Worm (Caenorhabditis elegans): ENCODE data around the gene fzy-1.

The fzy-1 gene

ce11 chrII:5543476-5544144 is 43.0 kb downstream of the fzy-1 start (continued):
- TF ChIP-seq unc-130 (GFP tag; optimal IDR thresholded peaks at IDR 0.05): peak; percentile 72
- TF ChIP-seq somi-1 (GFP tag; optimal IDR thresholded peaks at IDR 0.05): peak; percentile 94
- peak; percentile 93 for TF ChIP-seq lin-54 (GFP tag; optimal IDR thresholded peaks at IDR 0.05)
- TF ChIP-seq F22D6.2 (tag; optimal IDR thresholded peaks at IDR 0.05): peak; percentile 84
- peak; percentile 92 for TF ChIP-seq rcor-1 (GFP tag; IDR thresholded peaks at IDR 0.05)
- TF ChIP-seq lin-40 (tag; optimal IDR thresholded peaks at IDR 0.05): peak; percentile 99
- TF ChIP-seq pha-4 (tag; optimal IDR thresholded peaks at IDR 0.05): peak; percentile 95
- TF ChIP-seq Y53F4B.3 (GFP tag; IDR thresholded peaks at IDR 0.05): no peak
- peak; percentile 85 for TF ChIP-seq him-1 (tag; optimal IDR thresholded peaks at IDR 0.05)
- peak; percentile 59 for TF ChIP-seq F49E8.2 (tag; optimal IDR thresholded peaks at IDR 0.05; ENCODE audit: insufficient read depth)
- TF ChIP-seq hsf-1 (GFP tag; IDR thresholded peaks at IDR 0.05): peak; percentile 67
- peak; percentile 83 for TF ChIP-seq tbp1 (GFP tag; optimal IDR thresholded peaks at IDR 0.05)
- peak; percentile 69 for TF ChIP-seq nhr-90 (tag; optimal IDR thresholded peaks at IDR 0.05)
- peak; percentile 81 for TF ChIP-seq attf-3 (GFP tag; conservative IDR thresholded peaks at IDR 0.05)
- TF ChIP-seq madf-10 (tag; optimal IDR thresholded peaks at IDR 0.05): peak; percentile 94
- TF ChIP-seq aptf-3 (GFP tag; IDR thresholded peaks at IDR 0.05): peak; percentile 83; the same call in 1 of the 2 replicates
- 0 out of 2 replicates have a peak, but pooled peaks have one; percentile 44 for TF ChIP-seq ztf-6 (GFP tag; IDR thresholded peaks at IDR 0.05)
- TF ChIP-seq ceh-91 (GFP tag; IDR thresholded peaks at IDR 0.05): peak; percentile 48; the same call in 1 of the 2 replicates
- TF ChIP-seq nhr-27 (tag; optimal IDR thresholded peaks at IDR 0.05): peak; percentile 89
- TF ChIP-seq atf-7 (tag; optimal IDR thresholded peaks at IDR 0.05): peak; percentile 98
- TF ChIP-seq egrh-3 (GFP tag; IDR thresholded peaks at IDR 0.05): peak; percentile 59; the same call in 1 of the 2 replicates
- peak; percentile 85 for TF ChIP-seq madf-6 (GFP tag; IDR thresholded peaks at IDR 0.05)
- TF ChIP-seq F52B5.7 (tag; optimal IDR thresholded peaks at IDR 0.05): peak; percentile 96
- TF ChIP-seq die-1 (tag; optimal IDR thresholded peaks at IDR 0.05): peak; percentile 64
- TF ChIP-seq ceh-27 (GFP tag; optimal IDR thresholded peaks at IDR 0.05): peak; percentile 98
- TF ChIP-seq pbrm-1 (GFP tag; IDR thresholded peaks at IDR 0.05): peak; percentile 99
- peak; percentile 65 for TF ChIP-seq mxl-1 (tag; optimal IDR thresholded peaks at IDR 0.05)
- TF ChIP-seq lir-1 (GFP tag; conservative IDR thresholded peaks at IDR 0.05): peak; percentile 89
- peak; percentile 95 for TF ChIP-seq ceh-79 (tag; optimal IDR thresholded peaks at IDR 0.05)
- peak; percentile 47 for TF ChIP-seq efl-1 (GFP tag; optimal IDR thresholded peaks at IDR 0.05)
- TF ChIP-seq lsy-27 (tag; optimal IDR thresholded peaks at IDR 0.05; ENCODE audit: borderline replicate concordance, insufficient read depth): no peak
- TF ChIP-seq zim-3 (tag; optimal IDR thresholded peaks at IDR 0.05): peak; percentile 91
- peak; percentile 98 for TF ChIP-seq B0336.3 (GFP tag; IDR thresholded peaks at IDR 0.05)
- TF ChIP-seq bed-1 (GFP tag; IDR thresholded peaks at IDR 0.05): 0 out of 2 replicates have a peak, but pooled peaks have one; percentile 47
- TF ChIP-seq unc-62 (GFP tag; optimal IDR thresholded peaks at IDR 0.05): peak; percentile 23
- peak; percentile 8; the same call in 1 of the 2 replicates for TF ChIP-seq F39B2.1 (GFP tag; IDR thresholded peaks at IDR 0.05)
- 0 out of 2 replicates have a peak, but pooled peaks have one; percentile 35 for TF ChIP-seq nhr-120 (GFP tag; IDR thresholded peaks at IDR 0.05)
- peak; percentile 75; the same call in 1 of the 2 replicates for TF ChIP-seq lag-1 (GFP tag; IDR thresholded peaks at IDR 0.05)
- peak; percentile 8 for TF ChIP-seq rpc-1 (optimal IDR thresholded peaks at IDR 0.05)
- TF ChIP-seq rpc-1 (tag; optimal IDR thresholded peaks at IDR 0.05): peak; percentile 5
- TF ChIP-seq egl-44 (GFP tag; IDR thresholded peaks at IDR 0.05): peak; percentile 93
- no peak for TF ChIP-seq nfya-1 (tag; optimal IDR thresholded peaks at IDR 0.05; ENCODE audit: borderline replicate concordance, insufficient read depth)
- TF ChIP-seq nhr-80 (tag; optimal IDR thresholded peaks at IDR 0.05): peak; percentile 45
- TF ChIP-seq madf-3 (GFP tag; IDR thresholded peaks at IDR 0.05): no peak; the same call in none of the 2 replicates
- TF ChIP-seq xnd-1 (tag; optimal IDR thresholded peaks at IDR 0.05): peak; percentile 15
- peak; percentile 93 for TF ChIP-seq hmg-20 (GFP tag; IDR thresholded peaks at IDR 0.05)
- TF ChIP-seq attf-5 (GFP tag; optimal IDR thresholded peaks at IDR 0.05): peak; percentile 87
- peak; percentile 63; the same call in 1 of the 2 replicates for TF ChIP-seq ztf-28 (GFP tag; IDR thresholded peaks at IDR 0.05)

All from whole organism, young adult.